Fruit fly (Drosophila melanogaster) whole organism, pupa: ENCODE measurements around the gene cold.

Experiments used
- CG10348 ChIP-seq: fragments of 200-800 bp; sonication (Bioruptor generic); IDR thresholded peaks from 2 replicates; pipeline ENCODE4 v1.3.6; 2022; ENCODE audit warnings: missing biosample characterization, missing genetic modification characterization
- CG12605 ChIP-seq: fragments of 200-800 bp; sonication (Bioruptor generic); IDR thresholded peaks from 2 replicates; pipeline ENCODE4 v1.3.6; 2022; ENCODE audit warnings: missing biosample characterization, missing genetic modification characterization
- CG13204 ChIP-seq: fragments of 200-800 bp; sonication (Bioruptor generic); optimal IDR thresholded peaks from 2 replicates; lab custom pipeline; 2018; ENCODE audit warnings: missing biosample characterization, mild to moderate bottlenecking, missing genetic modification characterization, moderate library complexity
- CG14655 ChIP-seq: fragments of 200-800 bp; sonication (Bioruptor generic); optimal IDR thresholded peaks from 3 replicates; lab custom pipeline; 2017; ENCODE audit warnings: mild to moderate bottlenecking, missing biosample characterization, missing genetic modification reagents, missing genetic modification characterization
- CG15710 ChIP-seq: fragments of 200-800 bp; sonication (Bioruptor generic); optimal IDR thresholded peaks from 2 replicates; lab custom pipeline; 2018; ENCODE audit warnings: missing biosample characterization, mild to moderate bottlenecking, missing genetic modification characterization, moderate library complexity
- CG17806 ChIP-seq: fragments of 200-800 bp; sonication (Bioruptor generic); optimal IDR thresholded peaks from 2 replicates; lab custom pipeline; 2018; ENCODE audit warnings: missing biosample characterization, mild to moderate bottlenecking, missing genetic modification characterization, moderate library complexity
- CG32121 ChIP-seq: fragments of 200-800 bp; sonication (Bioruptor generic); IDR thresholded peaks from 2 replicates; pipeline ENCODE4 v1.3.6; 2022; ENCODE audit warnings: missing biosample characterization, missing genetic modification characterization
- CG34367 ChIP-seq: fragments of 200-800 bp; sonication (Bioruptor generic); optimal IDR thresholded peaks from 2 replicates; lab custom pipeline; 2018; ENCODE audit warnings: missing biosample characterization, mild to moderate bottlenecking, missing genetic modification characterization
- CG4496 ChIP-seq: fragments of 200-800 bp; sonication (Bioruptor generic); IDR thresholded peaks from 3 replicates; pipeline ENCODE4 v1.3.6; 2022; ENCODE audit warnings: missing biosample characterization, missing genetic modification characterization
- CG8159 ChIP-seq: fragments of 200-800 bp; sonication (Bioruptor generic); optimal IDR thresholded peaks from 3 replicates; lab custom pipeline; 2018; ENCODE audit warnings: missing biosample characterization, mild to moderate bottlenecking, missing genetic modification characterization, moderate library complexity
- CG8301 ChIP-seq: fragments of 200-800 bp; sonication (Bioruptor generic); optimal IDR thresholded peaks from 2 replicates; lab custom pipeline; 2018; ENCODE audit warnings: missing biosample characterization, mild to moderate bottlenecking, missing genetic modification characterization
- CG9948 ChIP-seq: fragments of 200-800 bp; sonication (Bioruptor generic); optimal IDR thresholded peaks from 2 replicates; lab custom pipeline; 2018; ENCODE audit warnings: missing biosample characterization, mild to moderate bottlenecking, missing genetic modification characterization, moderate library complexity
- D1 ChIP-seq: fragments of 200-800 bp; sonication (Bioruptor generic); optimal IDR thresholded peaks from 2 replicates; lab custom pipeline; 2018; ENCODE audit warnings: missing biosample characterization, mild to moderate bottlenecking, missing genetic modification characterization, moderate library complexity
- EcR ChIP-seq: fragments of 200-800 bp; sonication (Bioruptor generic); optimal IDR thresholded peaks from 3 replicates; lab custom pipeline; 2019; ENCODE audit warnings: missing biosample characterization, missing genetic modification characterization, mild to moderate bottlenecking, moderate library complexity, missing genetic modification reagents
- Ets98B ChIP-seq: fragments of 200-800 bp; sonication (Bioruptor generic); IDR thresholded peaks from 2 replicates; pipeline ENCODE4 v1.3.6; 2022; ENCODE audit warnings: missing biosample characterization, missing genetic modification characterization
- Pif1A ChIP-seq: fragments of 200-800 bp; sonication (Bioruptor generic); optimal IDR thresholded peaks from 3 replicates; lab custom pipeline; 2016; ENCODE audit warnings: missing biosample characterization, missing genetic modification characterization
- Pif1B ChIP-seq: fragments of 200-800 bp; sonication (Bioruptor generic); optimal IDR thresholded peaks from 3 replicates; lab custom pipeline; 2016; ENCODE audit warnings: missing biosample characterization, missing genetic modification characterization
- Snoo ChIP-seq: fragments of 200-800 bp; sonication (Bioruptor generic); optimal IDR thresholded peaks from 3 replicates; lab custom pipeline; 2017; ENCODE audit warnings: missing biosample characterization, mild to moderate bottlenecking, missing genetic modification characterization, inconsistent platforms
- fd96Ca ChIP-seq: fragments of 200-800 bp; sonication (Bioruptor generic); IDR thresholded peaks from 3 replicates; pipeline ENCODE4 v1.3.6; 2022; ENCODE audit warnings: missing biosample characterization, missing genetic modification characterization
- gl ChIP-seq: fragments of 200-800 bp; sonication (Bioruptor generic); optimal IDR thresholded peaks from 2 replicates; lab custom pipeline; 2018; ENCODE audit warnings: missing biosample characterization, mild to moderate bottlenecking, missing genetic modification characterization
- rn ChIP-seq: fragments of 200-800 bp; sonication (Bioruptor generic); IDR thresholded peaks from 2 replicates; pipeline ENCODE4 v1.3.6; 2022; ENCODE audit warnings: missing biosample characterization, missing genetic modification characterization

cold gene

dm6 chr2L:591511-591910 lies 17.4 kb downstream of the cold start:
- TF ChIP-seq CG8159 (tag; lab: Kevin White, UChicago) (no peak), Ets98B (GFP tag; lab: Robert Waterston, UW) (no peak), CG12605 (GFP tag; lab: Robert Waterston, UW) (no peak)

dm6 chr2L:594048-594447 lies 20.0 kb downstream of the cold start:
- TF ChIP-seq rn (GFP tag; lab: Robert Waterston, UW) (0 out of 2 replicates have a peak, but pooled peaks have one; percentile 6), Ets98B (GFP tag; lab: Robert Waterston, UW) (no peak)

- 0 out of 3 replicates have a peak, but pooled peaks have one; percentile 40 for TF ChIP-seq CG4496 (GFP tag; lab: Robert Waterston, UW)
- no peak for TF ChIP-seq CG14655
Measured at dm6 chr2L:594635-595384, 20.7 kb downstream of the cold start, which contains the start of gene Gsc. Gene Gsc, minus strand, starts transcription at chr2L:594685.

DNA sequence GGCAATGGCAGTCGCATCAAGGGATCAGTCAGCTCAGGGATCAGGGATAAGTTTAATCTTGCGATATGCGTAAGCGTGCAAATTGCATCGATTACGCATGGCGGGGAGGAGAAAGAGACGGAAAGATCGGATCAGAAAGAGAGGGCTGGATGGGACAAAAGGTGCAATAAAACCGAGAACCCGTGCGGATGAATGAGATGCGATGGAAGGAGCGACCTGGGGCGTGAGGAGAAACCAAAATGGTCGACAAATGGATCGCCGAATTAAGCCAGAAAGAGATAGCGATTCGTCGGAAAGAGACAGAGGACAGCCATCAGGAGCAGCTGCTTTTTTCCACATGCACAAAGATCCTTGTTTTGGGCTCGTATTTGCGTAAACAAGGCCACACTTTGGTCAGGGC lies 23.7 kb downstream of the cold start:
- TF ChIP-seq Ets98B (GFP tag; lab: Robert Waterston, UW) (no peak), D1 (tag; lab: Kevin White, UChicago) (no peak), gl (tag; lab: Kevin White, UChicago) (no peak), EcR (GFP tag; lab: Kevin White, UChicago) (no peak), CG10348 (GFP tag; lab: Robert Waterston, UW) (no peak), CG8301 (tag; lab: Kevin White, UChicago) (no peak), Pif1B (GFP tag; lab: Kevin White, UChicago) (no peak), CG14655 (no peak), Snoo (no peak), CG13204 (GFP tag; lab: Kevin White, UChicago) (no peak), Pif1A (no peak), CG8159 (tag; lab: Kevin White, UChicago) (no peak), CG34367 (tag; lab: Kevin White, UChicago) (no peak), CG32121 (GFP tag; lab: Robert Waterston, UW) (no peak)

DNA sequence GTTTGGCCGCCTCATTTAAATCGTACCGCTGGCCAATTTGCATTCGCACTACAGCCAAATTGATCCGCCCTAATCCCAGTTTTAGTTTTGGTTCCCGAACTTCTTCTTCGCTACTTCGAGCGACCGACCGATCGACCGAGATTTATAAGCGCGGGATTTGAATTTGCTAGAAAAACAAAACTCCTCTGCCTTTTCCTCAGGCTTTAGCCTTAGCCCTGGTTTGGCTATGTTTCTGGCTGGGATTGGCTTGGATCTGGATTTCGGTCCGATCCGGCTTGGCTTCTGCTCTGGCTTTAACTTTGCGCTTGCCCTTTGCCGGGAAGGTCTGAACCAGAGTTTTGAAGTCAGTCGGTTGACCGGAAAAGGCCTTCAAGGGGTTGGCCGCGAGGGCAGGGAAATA lies 27.8 kb downstream of the cold start:
- TF ChIP-seq CG12605 (GFP tag; lab: Robert Waterston, UW) (no peak), CG8301 (tag; lab: Kevin White, UChicago) (no peak), CG14655 (no peak), Snoo (no peak), Pif1B (GFP tag; lab: Kevin White, UChicago) (no peak), CG34367 (tag; lab: Kevin White, UChicago) (no peak), D1 (tag; lab: Kevin White, UChicago) (no peak), CG9948 (tag; lab: Kevin White, UChicago) (no peak), CG32121 (GFP tag; lab: Robert Waterston, UW) (no peak), CG4496 (GFP tag; lab: Robert Waterston, UW) (no peak), CG17806 (tag; lab: Kevin White, UChicago) (no peak), Ets98B (GFP tag; lab: Robert Waterston, UW) (no peak), gl (tag; lab: Kevin White, UChicago) (no peak)
- TF ChIP-seq, all 21 proteins: peak for 0

dm6 chr2L:602439-602879 lies 28.4 kb downstream of the cold start, which contains the start of gene CG13689:
Gene CG13689, plus strand, starts transcription at chr2L:602813.
- no peak for TF ChIP-seq Snoo
- TF ChIP-seq CG34367 (tag; lab: Kevin White, UChicago) = no peak
- TF ChIP-seq CG32121 (GFP tag; lab: Robert Waterston, UW) = no peak
- no peak for TF ChIP-seq CG8159 (tag; lab: Kevin White, UChicago)
- TF ChIP-seq CG8301 (tag; lab: Kevin White, UChicago) = no peak
- no peak for TF ChIP-seq CG9948 (tag; lab: Kevin White, UChicago)
- no peak for TF ChIP-seq EcR (GFP tag; lab: Kevin White, UChicago)
- no peak for TF ChIP-seq rn (GFP tag; lab: Robert Waterston, UW)
- TF ChIP-seq Ets98B (GFP tag; lab: Robert Waterston, UW) = no peak
- TF ChIP-seq CG14655 = no peak
- peak; percentile 2 for TF ChIP-seq Pif1A
- peak; percentile 26 for TF ChIP-seq Pif1B (GFP tag; lab: Kevin White, UChicago)
- TF ChIP-seq CG10348 (GFP tag; lab: Robert Waterston, UW) = no peak
- TF ChIP-seq CG17806 (tag; lab: Kevin White, UChicago) = no peak
- no peak for TF ChIP-seq CG15710 (tag; lab: Kevin White, UChicago)
- TF ChIP-seq fd96Ca = no peak
- TF ChIP-seq D1 (tag; lab: Kevin White, UChicago) = peak; percentile 65
- TF ChIP-seq, all 21 proteins: peak for 3

DNA sequence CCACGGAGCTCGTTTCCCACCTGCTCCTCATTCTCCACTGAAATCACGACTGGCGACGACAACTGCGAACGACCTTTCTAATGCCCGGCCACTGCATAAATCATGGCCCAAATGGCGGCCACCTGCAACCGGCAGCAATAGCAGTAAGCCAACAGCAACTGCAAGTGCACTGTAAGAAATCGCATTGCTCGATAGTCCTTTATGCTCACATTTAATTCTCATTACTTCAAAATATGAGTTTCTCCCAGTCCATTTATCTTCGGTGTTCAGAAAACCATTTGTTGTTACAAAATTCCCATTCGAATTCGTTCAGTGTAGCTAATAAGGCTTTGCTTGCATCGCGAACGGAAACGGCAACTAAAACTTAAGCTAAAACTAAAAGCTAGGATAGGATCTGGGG lies 30.0 kb downstream of the cold start:
- peak; percentile 89 for TF ChIP-seq CG4496 (GFP tag; lab: Robert Waterston, UW)
- no peak for TF ChIP-seq EcR (GFP tag; lab: Kevin White, UChicago)
- peak; percentile 85 for TF ChIP-seq CG32121 (GFP tag; lab: Robert Waterston, UW)
- 0 out of 2 replicates have a peak, but pooled peaks have one; percentile 33 for TF ChIP-seq CG10348 (GFP tag; lab: Robert Waterston, UW)
- peak; percentile 51; the same call in 1 of the 2 replicates for TF ChIP-seq CG12605 (GFP tag; lab: Robert Waterston, UW)
- TF ChIP-seq D1 (tag; lab: Kevin White, UChicago) = no peak
- TF ChIP-seq Ets98B (GFP tag; lab: Robert Waterston, UW) = peak; percentile 87
- TF ChIP-seq CG17806 (tag; lab: Kevin White, UChicago) = peak; percentile 41
- no peak for TF ChIP-seq CG15710 (tag; lab: Kevin White, UChicago)
- no peak for TF ChIP-seq CG13204 (GFP tag; lab: Kevin White, UChicago)
- TF ChIP-seq gl (tag; lab: Kevin White, UChicago) = no peak
- TF ChIP-seq Pif1A = peak; percentile 23
- peak; percentile 73 for TF ChIP-seq CG8301 (tag; lab: Kevin White, UChicago)
- peak; percentile 1 for TF ChIP-seq Pif1B (GFP tag; lab: Kevin White, UChicago)
- TF ChIP-seq fd96Ca = peak; percentile 86
- TF ChIP-seq CG14655 = peak; percentile 69
- TF ChIP-seq Snoo = no peak
- TF ChIP-seq CG9948 (tag; lab: Kevin White, UChicago) = no peak
- TF ChIP-seq rn (GFP tag; lab: Robert Waterston, UW) = no peak
- TF ChIP-seq CG34367 (tag; lab: Kevin White, UChicago) = no peak
- TF ChIP-seq CG8159 (tag; lab: Kevin White, UChicago) = no peak
